Fruit fly (Drosophila melanogaster) whole organism, embryonic: ENCODE data around the gene CG15368.

Experiments used
- Ada2b ChIP-seq: fragments of 200-800 bp; sonication (Bioruptor generic); IDR thresholded peaks from 2 replicates; pipeline ENCODE4 v1.3.6; 2022; ENCODE audit warnings: missing biosample characterization, missing genetic modification characterization
- C15 ChIP-seq: fragments of 200-800 bp; sonication (Bioruptor generic); IDR thresholded peaks from 3 replicates; pipeline ENCODE4 v1.3.6; 2022; ENCODE audit warnings: missing biosample characterization, missing genetic modification characterization
- CG11560 ChIP-seq: fragments of 200-800 bp; sonication (Bioruptor generic); IDR thresholded peaks from 3 replicates; pipeline ENCODE4 v1.3.6; 2022; ENCODE audit warnings: missing biosample characterization, missing genetic modification characterization
- CG11696 ChIP-seq: fragments of 200-800 bp; sonication (Bioruptor generic); IDR thresholded peaks from 2 replicates; pipeline ENCODE4 v1.3.6; 2022; ENCODE audit warnings: missing biosample characterization, missing genetic modification characterization
- CG12219 ChIP-seq: fragments of 200-800 bp; sonication (Bioruptor generic); optimal IDR thresholded peaks from 3 replicates; lab custom pipeline; 2018; ENCODE audit warnings: missing biosample characterization, mild to moderate bottlenecking, missing genetic modification characterization
- CG12236 ChIP-seq: fragments of 200-800 bp; sonication (Bioruptor generic); optimal IDR thresholded peaks from 2 replicates; lab custom pipeline; 2016; ENCODE audit warnings: missing biosample characterization, missing genetic modification characterization
- CG1233 ChIP-seq: fragments of 200-800 bp; sonication (Bioruptor generic); optimal IDR thresholded peaks from 4 replicates; lab custom pipeline; 2018; ENCODE audit warnings: missing biosample characterization, mild to moderate bottlenecking, missing genetic modification characterization
- CG13775 ChIP-seq: fragments of 200-800 bp; sonication (Bioruptor generic); optimal IDR thresholded peaks from 3 replicates; lab custom pipeline; 2017; ENCODE audit warnings: missing biosample characterization, mild to moderate bottlenecking, missing genetic modification characterization
- CG14014 ChIP-seq: fragments of 200-800 bp; sonication (Bioruptor generic); IDR thresholded peaks from 2 replicates; pipeline ENCODE4 v1.3.6; 2022; ENCODE audit warnings: missing biosample characterization, missing genetic modification characterization
- CG15479 ChIP-seq: fragments of 200-800 bp; sonication (Bioruptor generic); optimal IDR thresholded peaks from 3 replicates; lab custom pipeline; 2019; ENCODE audit warnings: missing biosample characterization, mild to moderate bottlenecking, missing genetic modification characterization, moderate library complexity
- CG15601 ChIP-seq: fragments of 200-800 bp; sonication (Bioruptor generic); optimal IDR thresholded peaks from 3 replicates; lab custom pipeline; 2019; ENCODE audit warnings: missing biosample characterization, mild to moderate bottlenecking, missing genetic modification characterization, moderate library complexity
- CG1602 ChIP-seq: fragments of 200-800 bp; sonication (Bioruptor generic); optimal IDR thresholded peaks from 3 replicates; lab custom pipeline; 2016; ENCODE audit warnings: missing biosample characterization, missing genetic modification characterization
- CG17612 ChIP-seq: fragments of 200-800 bp; sonication (Bioruptor generic); IDR thresholded peaks from 2 replicates; pipeline ENCODE4 v1.3.6; 2022; ENCODE audit warnings: missing biosample characterization, missing genetic modification characterization
- CG18262 ChIP-seq: fragments of 200-800 bp; optimal IDR thresholded peaks from 3 replicates; lab custom pipeline; 2019; ENCODE audit warnings: missing biosample characterization, mild to moderate bottlenecking, missing genetic modification characterization, moderate library complexity
- CG18476 ChIP-seq: fragments of 200-800 bp; sonication (Bioruptor generic); optimal IDR thresholded peaks from 2 replicates; lab custom pipeline; 2016; ENCODE audit warnings: missing biosample characterization, mild to moderate bottlenecking, missing genetic modification characterization
- CG2120 ChIP-seq: fragments of 200-800 bp; sonication (Bioruptor generic); optimal IDR thresholded peaks from 3 replicates; lab custom pipeline; 2016; ENCODE audit warnings: missing biosample characterization, missing genetic modification characterization
- CG2199 ChIP-seq: fragments of 200-800 bp; sonication (Bioruptor generic); IDR thresholded peaks from 3 replicates; pipeline ENCODE4 v1.3.6; 2022; ENCODE audit warnings: missing biosample characterization, missing genetic modification characterization
- CG3281 ChIP-seq: fragments of 200-800 bp; sonication (Bioruptor generic); optimal IDR thresholded peaks from 3 replicates; lab custom pipeline; 2017; ENCODE audit warnings: missing biosample characterization, mild to moderate bottlenecking, missing genetic modification characterization
- CG33213 ChIP-seq: fragments of 200-800 bp; sonication (Bioruptor generic); optimal IDR thresholded peaks from 3 replicates; lab custom pipeline; 2016; ENCODE audit warnings: missing biosample characterization, missing genetic modification characterization
- CG3407 ChIP-seq: fragments of 200-800 bp; sonication (Bioruptor generic); optimal IDR thresholded peaks from 2 replicates; lab custom pipeline; 2018; ENCODE audit warnings: missing biosample characterization, mild to moderate bottlenecking, missing genetic modification characterization
- CG4424 ChIP-seq: fragments of 200-800 bp; sonication (Bioruptor generic); optimal IDR thresholded peaks from 3 replicates; lab custom pipeline; 2016; ENCODE audit warnings: missing biosample characterization, missing genetic modification characterization
- CG9932 ChIP-seq: fragments of 200-800 bp; sonication (Bioruptor generic); IDR thresholded peaks from 2 replicates; pipeline ENCODE4 v1.3.6; 2022; ENCODE audit warnings: missing biosample characterization, missing genetic modification characterization
- Dek ChIP-seq: fragments of 200-800 bp; sonication (Bioruptor generic); optimal IDR thresholded peaks from 3 replicates; lab custom pipeline; 2019; ENCODE audit warnings: missing biosample characterization, mild to moderate bottlenecking, missing genetic modification characterization, moderate library complexity
- ERR ChIP-seq: fragments of 200-800 bp; sonication (Bioruptor generic); optimal IDR thresholded peaks from 2 replicates; lab custom pipeline; 2016; ENCODE audit warnings: missing biosample characterization, missing genetic modification characterization
- HmgD ChIP-seq: fragments of 200-800 bp; sonication (Bioruptor generic); optimal IDR thresholded peaks from 3 replicates; lab custom pipeline; 2016; ENCODE audit warnings: missing biosample characterization, missing genetic modification characterization
- Hr51 ChIP-seq, 2 experiments: fragments of 200-800 bp; sonication (Bioruptor generic); optimal IDR thresholded peaks; 2 replicates in 1 of 2; 3 replicates in 1 of 2; lab custom pipeline; 2016 to 2018; ENCODE audit warnings: missing biosample characterization in 2 of 2, missing genetic modification characterization in 2 of 2, mild to moderate bottlenecking in 1 of 2, moderate library complexity in 1 of 2
- MESR4 ChIP-seq: fragments of 200-800 bp; sonication (Bioruptor generic); optimal IDR thresholded peaks from 2 replicates; lab custom pipeline; 2018; ENCODE audit warnings: missing biosample characterization, mild to moderate bottlenecking, missing genetic modification characterization, moderate library complexity
- Ravus ChIP-seq: fragments of 200-800 bp; sonication (Bioruptor generic); IDR thresholded peaks from 2 replicates; pipeline ENCODE4 v1.3.6; 2022; ENCODE audit warnings: missing biosample characterization, missing genetic modification characterization
- Six4 ChIP-seq: fragments of 200-800 bp; sonication (Bioruptor generic); optimal IDR thresholded peaks from 2 replicates; lab custom pipeline; 2016; ENCODE audit warnings: missing biosample characterization, missing genetic modification characterization
- Ssrp ChIP-seq: fragments of 200-800 bp; sonication (Bioruptor generic); optimal IDR thresholded peaks from 2 replicates; lab custom pipeline; 2018; ENCODE audit warnings: missing biosample characterization, mild to moderate bottlenecking, missing genetic modification characterization, moderate library complexity
- TFAM ChIP-seq: fragments of 200-800 bp; sonication (Bioruptor generic); optimal IDR thresholded peaks from 2 replicates; lab custom pipeline; 2017; ENCODE audit warnings: missing biosample characterization, missing genetic modification characterization, inconsistent platforms
- ac ChIP-seq: fragments of 200-800 bp; sonication (Bioruptor generic); optimal IDR thresholded peaks from 3 replicates; lab custom pipeline; 2017; ENCODE audit warnings: missing biosample characterization, mild to moderate bottlenecking, missing genetic modification characterization
- bcd ChIP-seq: fragments of 200-800 bp; sonication (Bioruptor generic); optimal IDR thresholded peaks from 2 replicates; lab custom pipeline; 2017; ENCODE audit warnings: missing biosample characterization, mild to moderate bottlenecking, missing genetic modification characterization
- btn ChIP-seq: fragments of 200-800 bp; sonication (Bioruptor generic); optimal IDR thresholded peaks from 2 replicates; lab custom pipeline; 2016; ENCODE audit warnings: missing biosample characterization, missing genetic modification characterization
- chinmo ChIP-seq: fragments of 200-800 bp; sonication (Bioruptor generic); IDR thresholded peaks from 4 replicates; pipeline ENCODE4 v1.3.6; 2022; ENCODE audit warnings: missing biosample characterization, missing genetic modification characterization; ENCODE audit not compliant: partially characterized antibody
- chm ChIP-seq: fragments of 200-800 bp; sonication (Bioruptor generic); IDR thresholded peaks from 2 replicates; pipeline ENCODE4 v1.3.6; 2022; ENCODE audit warnings: missing biosample characterization, missing genetic modification characterization
- dimm ChIP-seq: fragments of 200-800 bp; sonication (Bioruptor generic); IDR thresholded peaks from 2 replicates; pipeline ENCODE4 v1.3.6; 2022; ENCODE audit warnings: missing biosample characterization, missing genetic modification characterization
- dmrt99B ChIP-seq: fragments of 200-800 bp; sonication (Bioruptor generic); optimal IDR thresholded peaks from 2 replicates; lab custom pipeline; 2018; ENCODE audit warnings: missing biosample characterization, mild to moderate bottlenecking, missing genetic modification characterization, moderate library complexity
- gem ChIP-seq: fragments of 200-800 bp; sonication (Bioruptor generic); optimal IDR thresholded peaks from 2 replicates; lab custom pipeline; 2019; ENCODE audit warnings: missing biosample characterization, mild to moderate bottlenecking, missing genetic modification characterization, moderate library complexity
- hbn ChIP-seq: fragments of 200-800 bp; sonication (Bioruptor generic); IDR thresholded peaks from 2 replicates; pipeline ENCODE4 v1.3.6; 2022; ENCODE audit warnings: missing biosample characterization, missing genetic modification characterization; ENCODE audit not compliant: partially characterized antibody
- insv ChIP-seq, 2 experiments: fragments of 200-800 bp; sonication (Bioruptor generic); optimal IDR thresholded peaks; 3 replicates each; lab custom pipeline; 2016 to 2018; ENCODE audit warnings: missing biosample characterization in 2 of 2, missing genetic modification characterization in 2 of 2
- lola ChIP-seq, 3 experiments: fragments of >200 bp in 2 of 3; fragments of 200-800 bp in 1 of 3; sonication (Bioruptor generic) in 1 of 3; optimal IDR thresholded peaks; 2 replicates each; lab custom pipeline; 2017 to 2019; ENCODE audit warnings: missing biosample characterization in 3 of 3, missing genetic modification characterization in 3 of 3, mild to moderate bottlenecking in 1 of 3, moderate library complexity in 1 of 3
- nom ChIP-seq: fragments of 200-800 bp; sonication (Bioruptor generic); optimal IDR thresholded peaks from 2 replicates; lab custom pipeline; 2017; ENCODE audit warnings: missing biosample characterization, missing genetic modification characterization, mild to moderate bottlenecking, moderate library complexity, missing genetic modification reagents
- salm ChIP-seq: fragments of 200-800 bp; sonication (Bioruptor generic); optimal IDR thresholded peaks from 2 replicates; lab custom pipeline; 2018; ENCODE audit warnings: missing biosample characterization, mild to moderate bottlenecking, missing genetic modification characterization
- shn ChIP-seq: fragments of 200-800 bp; sonication (Bioruptor generic); optimal IDR thresholded peaks from 3 replicates; lab custom pipeline; 2016; ENCODE audit warnings: missing biosample characterization, missing genetic modification characterization
- trh ChIP-seq: fragments of 200-800 bp; sonication (Bioruptor generic); optimal IDR thresholded peaks from 2 replicates; lab custom pipeline; 2016; ENCODE audit warnings: missing biosample characterization, missing genetic modification characterization
- tx ChIP-seq: fragments of 200-800 bp; sonication (Bioruptor generic); optimal IDR thresholded peaks from 2 replicates; lab custom pipeline; 2016; ENCODE audit warnings: missing biosample characterization, missing genetic modification characterization
- wdn ChIP-seq: fragments of 200-800 bp; sonication (Bioruptor generic); IDR thresholded peaks from 2 replicates; pipeline ENCODE4 v1.3.6; 2022; ENCODE audit warnings: missing biosample characterization, missing genetic modification characterization
- wek ChIP-seq: fragments of 200-800 bp; sonication (Bioruptor generic); optimal IDR thresholded peaks from 3 replicates; lab custom pipeline; 2018; ENCODE audit warnings: missing biosample characterization, mild to moderate bottlenecking, missing genetic modification characterization, moderate library complexity
- zen2 ChIP-seq: fragments of 200-800 bp; sonication (Bioruptor generic); IDR thresholded peaks from 3 replicates; pipeline ENCODE4 v1.3.6; 2022; ENCODE audit warnings: missing biosample characterization, missing genetic modification characterization; ENCODE audit not compliant: partially characterized antibody

The CG15368 gene

DNA sequence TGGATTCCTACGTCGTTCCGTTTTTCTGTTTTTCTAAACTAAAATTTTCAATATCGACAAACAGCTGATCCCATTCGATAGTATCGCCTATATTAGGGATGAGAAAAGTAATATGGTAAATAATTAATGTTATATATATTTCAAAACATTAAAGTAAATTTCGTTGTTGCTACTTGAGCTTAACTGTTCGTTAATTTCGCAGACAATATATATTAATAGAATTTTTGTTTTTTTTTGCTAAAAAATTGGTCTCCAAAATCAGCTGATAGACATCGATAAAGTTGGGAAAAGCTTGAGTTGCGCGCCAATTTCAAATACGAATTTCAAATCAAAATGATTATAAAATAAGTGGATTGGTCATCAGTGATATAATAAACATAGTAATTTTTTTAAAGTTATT, 19.2 kb upstream of the CG15368 start, which contains the start of gene CG12118 (continued):
- TF ChIP-seq wek (GFP tag; lab: Kevin White, UChicago) (no peak), dmrt99B (tag; lab: Kevin White, UChicago) (peak; percentile 73), CG1602 (peak; percentile 83), dimm (GFP tag; lab: Robert Waterston, UW) (peak; percentile 39; the same call in 1 of the 2 replicates), ERR (GFP tag; lab: Kevin White, UChicago) (no peak), trh (peak; percentile 79), CG2199 (GFP tag; lab: Robert Waterston, UW) (no peak), CG12219 (GFP tag; lab: Kevin White, UChicago) (no peak), btn (GFP tag; lab: Kevin White, UChicago) (no peak), Ravus (GFP tag; lab: Robert Waterston, UW) (no peak; the same call in 1 of the 2 replicates), insv (GFP tag; optimal IDR thresholded peaks at IDR 0.05; lab: Kevin White, UChicago) (peak in 1 of 2 experiments; percentile 7), CG18476 (peak; percentile 73), CG4424 (GFP tag; lab: Kevin White, UChicago) (peak; percentile 77), CG9932 (GFP tag; lab: Robert Waterston, UW) (peak; percentile 89), CG1233 (GFP tag; lab: Kevin White, UChicago) (peak; percentile 59), Hr51 (GFP tag; optimal IDR thresholded peaks at IDR 0.05; lab: Kevin White, UChicago) (peak; percentile 53 to 80), CG11696 (GFP tag; lab: Robert Waterston, UW) (no peak), hbn (GFP tag; lab: Robert Waterston, UW) (peak; percentile 81), Ada2b (GFP tag; lab: Robert Waterston, UW) (peak; percentile 75), Dek (peak; percentile 62), CG14014 (GFP tag; lab: Robert Waterston, UW) (peak; percentile 52; the same call in 1 of the 2 replicates), CG3407 (peak; percentile 48), Ssrp (tag; lab: Kevin White, UChicago) (peak; percentile 74), shn (GFP tag; lab: Kevin White, UChicago) (no peak), CG18262 (tag; lab: Kevin White, UChicago) (peak; percentile 76), CG15479 (no peak), CG33213 (GFP tag; lab: Kevin White, UChicago) (no peak), salm (tag; lab: Kevin White, UChicago) (peak; percentile 23), bcd (GFP tag; lab: Kevin White, UChicago) (peak; percentile 58), chm (GFP tag; lab: Robert Waterston, UW) (peak; percentile 92), gem (peak; percentile 91), lola (GFP tag; optimal IDR thresholded peaks at IDR 0.05; lab: Kevin White, UChicago) (peak in 1 of 3 experiments; percentile 75), CG12236 (GFP tag; lab: Kevin White, UChicago) (no peak), HmgD (GFP tag; lab: Kevin White, UChicago) (no peak), MESR4 (GFP tag; lab: Kevin White, UChicago) (no peak), tx (GFP tag; lab: Kevin White, UChicago) (peak; percentile 12), wdn (GFP tag; lab: Robert Waterston, UW) (peak; percentile 88), C15 (GFP tag; lab: Robert Waterston, UW) (peak; percentile 61; the same call in 1 of the 3 replicates), CG2120 (GFP tag; lab: Kevin White, UChicago) (peak; percentile 86), CG17612 (GFP tag; lab: Robert Waterston, UW) (peak; percentile 65), zen2 (peak; percentile 69; the same call in 1 of the 3 replicates), nom (no peak), CG15601 (tag; lab: Kevin White, UChicago) (peak; percentile 77), ac (no peak), TFAM (GFP tag; lab: Kevin White, UChicago) (no peak), CG3281 (GFP tag; lab: Kevin White, UChicago) (peak; percentile 47), CG11560 (tag; lab: Robert Waterston, UW) (peak; percentile 55; the same call in 1 of the 3 replicates), chinmo (peak; percentile 72; the same call in 1 of the 4 replicates), CG13775 (GFP tag; lab: Kevin White, UChicago) (peak; percentile 80), Six4 (GFP tag; lab: Kevin White, UChicago) (peak; percentile 72)
